Worm (Caenorhabditis elegans) whole organism, young adult: ENCODE data around the gene fbxa-181.

Experiments
- B0336.3 ChIP-seq: fragments of 200-800 bp; sonication (Bioruptor generic); IDR thresholded peaks from 2 replicates; pipeline ENCODE4 v1.3.6; 2022; ENCODE audit warnings: missing genetic modification characterization, missing compliant biosample characterization
- D2030.7 ChIP-seq: fragments of 200-800 bp; sonication (Bioruptor generic); IDR thresholded peaks from 2 replicates; pipeline ENCODE4 v1.3.6; 2022; ENCODE audit warnings: missing genetic modification reagents, missing genetic modification characterization, missing compliant biosample characterization
- F10E7.11 ChIP-seq: sonication (generic microtip); optimal IDR thresholded peaks from 2 replicates; lab custom pipeline; 2017; ENCODE audit warnings: mild to moderate bottlenecking, missing genetic modification characterization, moderate library complexity, missing compliant biosample characterization
- F23B12.7 ChIP-seq: sonication (generic microtip); optimal IDR thresholded peaks from 2 replicates; lab custom pipeline; 2017; ENCODE audit warnings: missing genetic modification characterization, mild to moderate bottlenecking, missing compliant biosample characterization, antibody characterized with exemption, moderate library complexity; ENCODE audit not compliant: insufficient read depth
- F37B4.10 ChIP-seq: fragments of 200-800 bp; sonication (Bioruptor generic); IDR thresholded peaks from 2 replicates; pipeline ENCODE4 v1.3.6; 2022; ENCODE audit warnings: missing genetic modification characterization, missing compliant biosample characterization
- F49E8.2 ChIP-seq: sonication (generic microtip); optimal IDR thresholded peaks from 3 replicates; lab custom pipeline; 2017; ENCODE audit warnings: missing genetic modification characterization, mild to moderate bottlenecking, missing compliant biosample characterization, antibody characterized with exemption, moderate library complexity; ENCODE audit not compliant: insufficient read depth
- T26A5.8 ChIP-seq: sonication (generic microtip); optimal IDR thresholded peaks from 2 replicates; lab custom pipeline; 2016; ENCODE audit warnings: missing genetic modification characterization, missing compliant biosample characterization
- Y56A3A.18 ChIP-seq: fragments of 200-800 bp; sonication (Bioruptor generic); IDR thresholded peaks from 2 replicates; pipeline ENCODE4 v1.3.6; 2022; ENCODE audit warnings: missing genetic modification reagents, missing genetic modification characterization, missing compliant biosample characterization
- ZK185.1 ChIP-seq: sonication (generic microtip); optimal IDR thresholded peaks from 2 replicates; lab custom pipeline; 2016; ENCODE audit warnings: mild to moderate bottlenecking, missing genetic modification characterization, missing compliant biosample characterization; ENCODE audit not compliant: poor library complexity, severe bottlenecking
- akir-1 ChIP-seq: fragments of 200-800 bp; sonication (Bioruptor generic); optimal IDR thresholded peaks from 2 replicates; lab custom pipeline; 2018; ENCODE audit warnings: mild to moderate bottlenecking, missing genetic modification characterization, moderate library complexity, missing compliant biosample characterization
- atf-7 ChIP-seq: sonication (generic microtip); optimal IDR thresholded peaks from 2 replicates; lab custom pipeline; 2017; ENCODE audit warnings: mild to moderate bottlenecking, missing genetic modification characterization, missing compliant biosample characterization
- athp-1 ChIP-seq: sonication (generic microtip); optimal IDR thresholded peaks from 2 replicates; lab custom pipeline; 2017; ENCODE audit warnings: mild to moderate bottlenecking, missing genetic modification characterization, missing compliant biosample characterization
- attf-5 ChIP-seq: fragments of 200-800 bp; sonication (Bioruptor generic); optimal IDR thresholded peaks from 2 replicates; lab custom pipeline; 2018; ENCODE audit warnings: mild to moderate bottlenecking, missing genetic modification characterization, missing compliant biosample characterization
- attf-6 ChIP-seq: fragments of 200-800 bp; sonication (Bioruptor generic); IDR thresholded peaks from 2 replicates; pipeline ENCODE4 v1.3.6; 2022; ENCODE audit warnings: missing genetic modification reagents, missing genetic modification characterization, missing compliant biosample characterization
- bed-2 ChIP-seq: fragments of 200-800 bp; sonication (Bioruptor generic); IDR thresholded peaks from 2 replicates; pipeline ENCODE4 v1.3.6; 2022; ENCODE audit warnings: missing genetic modification reagents, missing genetic modification characterization, missing compliant biosample characterization
- ccch-3 ChIP-seq: fragments of 200-800 bp; sonication (Bioruptor generic); optimal IDR thresholded peaks from 2 replicates; lab custom pipeline; 2018; ENCODE audit warnings: mild to moderate bottlenecking, missing genetic modification characterization, missing compliant biosample characterization
- ceh-27 ChIP-seq: fragments of 200-800 bp; sonication (Bioruptor generic); optimal IDR thresholded peaks from 2 replicates; lab custom pipeline; 2018; ENCODE audit warnings: mild to moderate bottlenecking, missing genetic modification characterization, moderate library complexity, missing compliant biosample characterization
- ceh-91 ChIP-seq: fragments of 200-800 bp; sonication (Bioruptor generic); IDR thresholded peaks from 2 replicates; pipeline ENCODE4 v1.3.6; 2022; ENCODE audit warnings: missing genetic modification reagents, missing genetic modification characterization, missing compliant biosample characterization
- dox-1 ChIP-seq: fragments of 200-800 bp; sonication (Bioruptor generic); IDR thresholded peaks from 2 replicates; pipeline ENCODE4 v1.3.6; 2022; ENCODE audit warnings: missing genetic modification reagents, missing genetic modification characterization, missing compliant biosample characterization
- dpl-1 ChIP-seq: fragments of 150-350 bp; optimal IDR thresholded peaks from 2 replicates; lab custom pipeline; 2014; ENCODE audit warnings: missing biosample characterization, missing genetic modification reagents, missing genetic modification characterization
- efl-1 ChIP-seq: fragments of 150-350 bp; optimal IDR thresholded peaks from 2 replicates; lab custom pipeline; 2014; ENCODE audit warnings: missing biosample characterization, missing genetic modification reagents, missing genetic modification characterization
- ekl-4 ChIP-seq: fragments of 200-800 bp; sonication (Bioruptor generic); IDR thresholded peaks from 2 replicates; pipeline ENCODE4 v1.3.6; 2022; ENCODE audit warnings: missing genetic modification reagents, missing genetic modification characterization, missing compliant biosample characterization
- ets-4 ChIP-seq: fragments of 200-800 bp; sonication (Bioruptor generic); optimal IDR thresholded peaks from 2 replicates; lab custom pipeline; 2018; ENCODE audit warnings: mild to moderate bottlenecking, missing genetic modification characterization, missing compliant biosample characterization
- hmg-1.2 ChIP-seq: fragments of 200-800 bp; sonication (Bioruptor generic); IDR thresholded peaks from 2 replicates; pipeline ENCODE4 v1.3.6; 2022; ENCODE audit warnings: missing genetic modification reagents, missing genetic modification characterization, missing compliant biosample characterization
- hrde-1 ChIP-seq: sonication (generic microtip); optimal IDR thresholded peaks from 2 replicates; lab custom pipeline; 2016; ENCODE audit warnings: missing genetic modification characterization, mild to moderate bottlenecking, missing compliant biosample characterization, moderate library complexity, missing genotype, missing genetic modification reagents, borderline replicate concordance
- hsf-1 ChIP-seq: fragments of 200-800 bp; sonication (Bioruptor generic); IDR thresholded peaks from 2 replicates; pipeline ENCODE4 v1.3.6; 2022; ENCODE audit warnings: missing genetic modification reagents, missing genetic modification characterization, missing compliant biosample characterization
- lin-26 ChIP-seq: fragments of 200-800 bp; sonication (Bioruptor generic); IDR thresholded peaks from 2 replicates; pipeline ENCODE4 v1.3.6; 2022; ENCODE audit warnings: missing genetic modification reagents, missing genetic modification characterization, missing compliant biosample characterization
- lin-54 ChIP-seq: fragments of 200-800 bp; sonication (Bioruptor generic); optimal IDR thresholded peaks from 2 replicates; lab custom pipeline; 2018; ENCODE audit warnings: mild to moderate bottlenecking, missing genetic modification characterization, missing compliant biosample characterization
- madf-10 ChIP-seq: sonication (generic microtip); optimal IDR thresholded peaks from 2 replicates; lab custom pipeline; 2016; ENCODE audit warnings: mild to moderate bottlenecking, missing genetic modification characterization, missing compliant biosample characterization
- madf-3 ChIP-seq: fragments of 200-800 bp; sonication (Bioruptor generic); IDR thresholded peaks from 2 replicates; pipeline ENCODE4 v1.3.6; 2022; ENCODE audit warnings: missing genetic modification reagents, missing genetic modification characterization, missing compliant biosample characterization
- mel-28 ChIP-seq: sonication (generic microtip); optimal IDR thresholded peaks from 2 replicates; lab custom pipeline; 2016; ENCODE audit warnings: borderline replicate concordance, mild to moderate bottlenecking, missing genetic modification characterization, missing compliant biosample characterization
- mes-4 ChIP-seq: sonication (generic microtip); optimal IDR thresholded peaks from 2 replicates; lab custom pipeline; 2016; ENCODE audit warnings: missing genotype, missing genetic modification characterization, missing compliant biosample characterization
- mxl-1 ChIP-seq: sonication (generic microtip); optimal IDR thresholded peaks from 2 replicates; lab custom pipeline; 2016; ENCODE audit warnings: missing genetic modification characterization, missing compliant biosample characterization
- pbrm-1 ChIP-seq: fragments of 200-800 bp; sonication (Bioruptor generic); IDR thresholded peaks from 2 replicates; pipeline ENCODE4 v1.3.6; 2022; ENCODE audit warnings: missing genetic modification reagents, missing genetic modification characterization, missing compliant biosample characterization
- pha-4 ChIP-seq: fragments of 150-350 bp; sonication (generic microtip); optimal IDR thresholded peaks from 2 replicates; lab custom pipeline; 2014; ENCODE audit warnings: missing biosample characterization, missing genetic modification reagents, missing genetic modification characterization
- repo-1 ChIP-seq: sonication (generic microtip); optimal IDR thresholded peaks from 2 replicates; lab custom pipeline; 2017; ENCODE audit warnings: mild to moderate bottlenecking, missing genetic modification characterization, missing compliant biosample characterization
- sdz-38 ChIP-seq: sonication (generic microtip); optimal IDR thresholded peaks from 2 replicates; lab custom pipeline; 2016; ENCODE audit warnings: missing genotype, missing genetic modification characterization, missing compliant biosample characterization
- snpc-1.1 ChIP-seq: sonication (generic microtip); optimal IDR thresholded peaks from 2 replicates; lab custom pipeline; 2017; ENCODE audit warnings: missing genetic modification characterization, mild to moderate bottlenecking, missing compliant biosample characterization, antibody characterized with exemption, moderate library complexity, missing genotype, missing genetic modification reagents; ENCODE audit not compliant: insufficient read depth
- snpc-1.3 ChIP-seq: sonication (generic microtip); optimal IDR thresholded peaks from 2 replicates; lab custom pipeline; 2017; ENCODE audit warnings: missing genetic modification characterization, mild to moderate bottlenecking, missing compliant biosample characterization, antibody characterized with exemption, moderate library complexity, missing genotype, missing genetic modification reagents; ENCODE audit not compliant: insufficient read depth
- snpc-4 ChIP-seq, 5 experiments: fragments of 150-350 bp in 1 of 5; sonication (generic microtip) in 4 of 5; optimal IDR thresholded peaks; 2 replicates each; lab custom pipeline; 2014 to 2018; ENCODE audit warnings: missing genetic modification characterization in 5 of 5, missing biosample characterization in 3 of 5, antibody characterized with exemption in 2 of 5, mild to moderate bottlenecking in 2 of 5, missing compliant biosample characterization in 2 of 5, missing genotype in 2 of 5, moderate library complexity in 2 of 5, missing genetic modification reagents in 1 of 5
- xnd-1 ChIP-seq: sonication (generic microtip); optimal IDR thresholded peaks from 2 replicates; lab custom pipeline; 2016; ENCODE audit warnings: missing genotype, missing genetic modification reagents, missing genetic modification characterization, missing compliant biosample characterization
- ztf-18 ChIP-seq: sonication (generic microtip); optimal IDR thresholded peaks from 2 replicates; lab custom pipeline; 2016; ENCODE audit warnings: missing genotype, mild to moderate bottlenecking, missing genetic modification characterization, missing compliant biosample characterization
- ztf-3 ChIP-seq: fragments of 200-800 bp; sonication (Bioruptor generic); optimal IDR thresholded peaks from 2 replicates; lab custom pipeline; 2018; ENCODE audit warnings: mild to moderate bottlenecking, missing genetic modification characterization, missing compliant biosample characterization

fbxa-181 gene

DNA sequence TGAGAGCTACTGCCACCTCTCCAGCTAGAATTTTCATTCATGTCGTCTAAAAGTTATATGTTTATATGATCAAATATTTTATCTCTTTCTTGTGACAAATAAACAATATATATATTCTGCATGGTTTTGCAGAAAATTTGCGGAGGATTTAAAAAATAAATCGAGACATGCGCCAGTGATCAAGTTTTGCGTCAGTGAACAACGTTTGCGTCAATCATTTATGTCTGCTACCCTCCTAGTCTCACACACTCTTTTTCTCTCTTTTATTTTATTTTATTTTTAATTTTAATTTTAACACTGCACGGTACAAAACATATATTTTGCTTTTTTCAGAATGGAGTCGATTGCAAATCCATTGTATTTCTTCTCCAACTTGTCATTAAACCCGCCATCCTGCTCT, 47.1 kb upstream of the fbxa-181 start, which contains the start of the genes tag-65 and ccz-1 (continued):
- TF ChIP-seq lin-54 (GFP tag; lab: Kevin White, UChicago) = peak; percentile 89
- TF ChIP-seq dox-1 (GFP tag; lab: Robert Waterston, UW) = peak; percentile 77
- no peak for TF ChIP-seq mes-4
- no peak for TF ChIP-seq T26A5.8 (tag; lab: Kevin White, UChicago)
- TF ChIP-seq ets-4 (GFP tag; lab: Kevin White, UChicago) = no peak
- peak; percentile 32 for TF ChIP-seq F49E8.2 (tag; lab: Kevin White, UChicago)
- peak; percentile 35 for TF ChIP-seq ceh-27
- TF ChIP-seq madf-3 = 0 out of 2 replicates have a peak, but pooled peaks have one; percentile 60
- TF ChIP-seq snpc-1.1 (tag; lab: Kevin White, UChicago) = peak; percentile 23
- peak; percentile 61 for TF ChIP-seq F23B12.7 (tag; lab: Kevin White, UChicago)
- TF ChIP-seq efl-1 (GFP tag; lab: Kevin White, UChicago) = peak; percentile 53
- TF ChIP-seq F10E7.11 = no peak
- peak; percentile 59 for TF ChIP-seq attf-6 (GFP tag; lab: Robert Waterston, UW)
- TF ChIP-seq pbrm-1 = peak; percentile 59; the same call in 1 of the 2 replicates
- TF ChIP-seq snpc-4 (GFP tag; optimal IDR thresholded peaks at IDR 0.05; lab: Kevin White, UChicago) = peak; percentile 44
- TF ChIP-seq snpc-4 (tag; optimal IDR thresholded peaks at IDR 0.05; lab: Kevin White, UChicago) = peak; percentile 50 to 82 (median 74)
- TF ChIP-seq ztf-3 (GFP tag; lab: Kevin White, UChicago) = no peak
- 0 out of 2 replicates have a peak, but pooled peaks have one; percentile 20 for TF ChIP-seq ceh-91 (GFP tag; lab: Robert Waterston, UW)
- peak; percentile 19 for TF ChIP-seq repo-1 (tag; lab: Kevin White, UChicago)
- peak; percentile 98 for TF ChIP-seq hmg-1.2 (GFP tag; lab: Robert Waterston, UW)
- peak; percentile 81 for TF ChIP-seq hsf-1 (GFP tag; lab: Robert Waterston, UW)
- TF ChIP-seq ZK185.1 (tag; lab: Kevin White, UChicago) = peak; percentile 79
- peak; percentile 46; the same call in 1 of the 2 replicates for TF ChIP-seq D2030.7 (GFP tag; lab: Robert Waterston, UW)
- TF ChIP-seq B0336.3 (GFP tag; lab: Robert Waterston, UW) = peak; percentile 87
- peak; percentile 28 for TF ChIP-seq athp-1 (tag; lab: Kevin White, UChicago)
- TF ChIP-seq lin-26 = no peak
- peak; percentile 62; the same call in 1 of the 2 replicates for TF ChIP-seq Y56A3A.18
- TF ChIP-seq bed-2 (GFP tag; lab: Robert Waterston, UW) = no peak
- peak; percentile 68 for TF ChIP-seq xnd-1 (tag; lab: Kevin White, UChicago)
- TF ChIP-seq attf-5 = peak; percentile 70

DNA sequence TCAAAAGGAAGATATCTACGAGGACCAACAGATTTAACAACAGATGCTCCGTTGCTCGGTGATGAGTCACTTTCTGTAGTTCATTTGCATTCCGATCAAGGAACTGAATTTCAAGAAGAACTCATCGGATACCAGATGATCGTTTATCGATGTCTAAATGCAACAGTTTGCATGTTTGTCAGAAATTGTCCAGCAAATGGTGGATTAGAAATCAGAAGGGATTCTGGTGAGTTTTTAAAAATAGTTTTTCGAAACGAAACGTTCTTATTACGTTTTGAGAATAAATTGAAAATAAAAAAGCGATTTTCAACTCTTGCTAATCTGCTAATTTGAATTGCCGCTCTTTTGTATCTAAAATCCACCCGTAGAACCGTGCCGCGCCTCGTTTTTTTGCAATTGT, 45.8 kb upstream of the fbxa-181 start:
- TF ChIP-seq snpc-1.1 (tag; lab: Kevin White, UChicago) (no peak), efl-1 (GFP tag; lab: Kevin White, UChicago) (no peak), mel-28 (tag; lab: Kevin White, UChicago) (no peak), F37B4.10 (no peak), ekl-4 (GFP tag; lab: Robert Waterston, UW) (no peak), dpl-1 (GFP tag; lab: Kevin White, UChicago) (no peak), sdz-38 (tag; lab: Kevin White, UChicago) (no peak), dox-1 (GFP tag; lab: Robert Waterston, UW) (no peak), ceh-27 (no peak), mxl-1 (tag; lab: Kevin White, UChicago) (no peak), ccch-3 (no peak), snpc-1.3 (tag; lab: Kevin White, UChicago) (no peak), pha-4 (tag; lab: Kevin White, UChicago) (no peak), xnd-1 (tag; lab: Kevin White, UChicago) (no peak), ztf-18 (no peak), akir-1 (GFP tag; lab: Kevin White, UChicago) (no peak), hrde-1 (tag; lab: Kevin White, UChicago) (no peak), ZK185.1 (tag; lab: Kevin White, UChicago) (no peak), madf-10 (tag; lab: Kevin White, UChicago) (no peak), atf-7 (tag; lab: Kevin White, UChicago) (no peak)
